Worm (Caenorhabditis elegans): ENCODE data around the gene T22D1.8.

ce11 chrIV:6904606-6905005 is 1.5 kb downstream of the T22D1.8 start:
- TF ChIP-seq lin-15B (tag; optimal IDR thresholded peaks at IDR 0.05) (no peak), C04F5.9 (tag; optimal IDR thresholded peaks at IDR 0.05) (no peak), skn-1 (tag; optimal IDR thresholded peaks at IDR 0.05) (no peak), blmp-1 (tag; optimal IDR thresholded peaks at IDR 0.05) (no peak), nhr-90 (tag; optimal IDR thresholded peaks at IDR 0.05; ENCODE audit: poor library complexity) (no peak), elt-3 (tag; optimal IDR thresholded peaks at IDR 0.05) (no peak), lin-13 (GFP tag; optimal IDR thresholded peaks at IDR 0.05) (no peak), fkh-10 (GFP tag; optimal IDR thresholded peaks at IDR 0.05) (no peak), ztf-11 (tag; optimal IDR thresholded peaks at IDR 0.05) (no peak), ceh-8 (GFP tag; optimal IDR thresholded peaks at IDR 0.05) (no peak), aly-2 (tag; optimal IDR thresholded peaks at IDR 0.05) (no peak)
